Worm (Caenorhabditis elegans) whole organism, late embryonic: ENCODE results near the gene tmd-2.

Experiments used
- pax-1 ChIP-seq: fragments of 150-350 bp; optimal IDR thresholded peaks from 2 replicates; lab custom pipeline; 2014; ENCODE audit warnings: missing biosample characterization, missing genetic modification characterization
- unc-42 ChIP-seq: sonication (generic microtip); optimal IDR thresholded peaks from 2 replicates; lab custom pipeline; 2016; ENCODE audit warnings: missing genotype, missing genetic modification characterization, missing compliant biosample characterization
- unc-86 ChIP-seq: sonication (generic microtip); optimal IDR thresholded peaks from 2 replicates; lab custom pipeline; 2016; ENCODE audit warnings: missing genetic modification characterization, missing compliant biosample characterization

DNA sequence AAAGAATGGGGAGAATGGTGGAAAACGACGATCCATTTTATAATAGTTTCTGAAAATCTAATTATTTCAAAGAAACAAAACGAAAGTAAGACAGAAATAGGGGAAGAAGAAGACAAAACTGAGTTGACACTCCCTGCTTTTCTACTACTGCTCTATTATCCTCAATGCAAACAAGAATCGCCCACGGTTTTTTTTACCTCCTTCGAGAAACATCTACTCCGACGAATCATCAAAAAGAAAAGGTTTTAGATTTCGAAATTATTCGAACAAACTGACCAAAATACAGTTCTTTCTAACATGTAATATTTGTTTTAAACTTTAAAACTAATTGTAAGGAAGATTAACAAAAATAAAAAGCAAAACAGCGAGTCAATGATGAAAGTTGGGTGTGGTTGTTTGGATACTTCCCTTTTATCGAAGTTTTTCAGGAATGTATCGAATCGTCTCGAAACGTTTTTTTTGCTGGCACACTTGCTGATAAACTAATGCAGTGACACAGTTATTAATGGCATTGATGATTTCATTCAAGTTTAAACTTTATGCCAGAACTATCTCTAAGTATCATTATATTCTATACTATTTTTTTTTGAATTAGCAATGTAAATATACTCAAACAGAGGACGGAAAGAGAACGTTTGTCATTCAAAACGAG lies 51.5 kb downstream of the tmd-2 start, which contains the start of gene hsp-17:
- no peak for TF ChIP-seq unc-86 (tag; lab: Kevin White, UChicago)
- no peak for TF ChIP-seq pax-1 (tag; lab: Kevin White, UChicago)
- no peak for TF ChIP-seq unc-42 (tag; lab: Kevin White, UChicago)
